Fruit fly (Drosophila melanogaster): ENCODE results near the gene Ipp.

Ipp gene

dm6 chr3R:13958582-13958981, at the start of gene Ipp:
Gene Ipp, plus strand, starts transcription at chr3R:13958789.
- TF ChIP-seq CG8159 (tag; optimal IDR thresholded peaks at IDR 0.05) = no peak
- no peak for TF ChIP-seq Ets98B (GFP tag; IDR thresholded peaks at IDR 0.05)
- peak; percentile 23 for TF ChIP-seq gl (tag; optimal IDR thresholded peaks at IDR 0.05)

dm6 chr3R:13909065-13909464, 49.5 kb upstream of the Ipp start:
- TF ChIP-seq CG8159 (tag; optimal IDR thresholded peaks at IDR 0.05) = no peak
- TF ChIP-seq CG10348 (GFP tag; IDR thresholded peaks at IDR 0.05) = no peak
- TF ChIP-seq Pif1B (GFP tag; optimal IDR thresholded peaks at IDR 0.05) = no peak
- no peak for TF ChIP-seq rn (GFP tag; IDR thresholded peaks at IDR 0.05)
- TF ChIP-seq CG14655 (GFP tag; optimal IDR thresholded peaks at IDR 0.05) = no peak
- TF ChIP-seq CG4496 (GFP tag; IDR thresholded peaks at IDR 0.05) = no peak
- TF ChIP-seq Ets98B (GFP tag; IDR thresholded peaks at IDR 0.05) = no peak
- TF ChIP-seq Snoo (tag; optimal IDR thresholded peaks at IDR 0.05) = no peak
- TF ChIP-seq CG34367 (tag; optimal IDR thresholded peaks at IDR 0.05) = no peak
- TF ChIP-seq CG12605 (GFP tag; IDR thresholded peaks at IDR 0.05) = no peak
- no peak for TF ChIP-seq fd96Ca (GFP tag; IDR thresholded peaks at IDR 0.05)

dm6 chr3R:13909899-13910298, 48.7 kb upstream of the Ipp start:
- TF ChIP-seq CG8159 (tag; optimal IDR thresholded peaks at IDR 0.05) = no peak
- no peak for TF ChIP-seq fd96Ca (GFP tag; IDR thresholded peaks at IDR 0.05)
- TF ChIP-seq CG9948 (tag; optimal IDR thresholded peaks at IDR 0.05) = no peak
- TF ChIP-seq Ets98B (GFP tag; IDR thresholded peaks at IDR 0.05) = no peak
- TF ChIP-seq rn (GFP tag; IDR thresholded peaks at IDR 0.05) = no peak
- no peak for TF ChIP-seq CG32121 (GFP tag; IDR thresholded peaks at IDR 0.05)
- no peak for TF ChIP-seq CG15710 (tag; optimal IDR thresholded peaks at IDR 0.05)
- no peak for TF ChIP-seq CG12605 (GFP tag; IDR thresholded peaks at IDR 0.05)
- no peak for TF ChIP-seq CG17806 (tag; optimal IDR thresholded peaks at IDR 0.05)
- TF ChIP-seq CG34367 (tag; optimal IDR thresholded peaks at IDR 0.05) = no peak
- no peak for TF ChIP-seq gl (tag; optimal IDR thresholded peaks at IDR 0.05)
- no peak for TF ChIP-seq CG10348 (GFP tag; IDR thresholded peaks at IDR 0.05)

dm6 chr3R:13911314-13911713, 47.3 kb upstream of the Ipp start:
- TF ChIP-seq CG32121 (GFP tag; IDR thresholded peaks at IDR 0.05) (no peak), rn (GFP tag; IDR thresholded peaks at IDR 0.05) (no peak)

- TF ChIP-seq Snoo (tag; optimal IDR thresholded peaks at IDR 0.05) (no peak), fd96Ca (GFP tag; IDR thresholded peaks at IDR 0.05) (0 out of 3 replicates have a peak, but pooled peaks have one; percentile 28), CG9948 (tag; optimal IDR thresholded peaks at IDR 0.05) (no peak)
Measured at dm6 chr3R:13912008-13912803, 46.4 kb upstream of the Ipp start.

- TF ChIP-seq CG12605 (GFP tag; IDR thresholded peaks at IDR 0.05) = no peak
Measured at dm6 chr3R:13913586-13913985, 45.0 kb upstream of the Ipp start.

- TF ChIP-seq gl (tag; optimal IDR thresholded peaks at IDR 0.05) (no peak), Snoo (tag; optimal IDR thresholded peaks at IDR 0.05) (peak; percentile 54)
Measured at dm6 chr3R:13914760-13915417, 43.7 kb upstream of the Ipp start.

- TF ChIP-seq CG8301 (tag; optimal IDR thresholded peaks at IDR 0.05) (peak; percentile 40), CG15710 (tag; optimal IDR thresholded peaks at IDR 0.05) (peak; percentile 86), CG13204 (GFP tag; optimal IDR thresholded peaks at IDR 0.05) (peak; percentile 69), CG8159 (tag; optimal IDR thresholded peaks at IDR 0.05) (peak; percentile 86), Pif1B (GFP tag; optimal IDR thresholded peaks at IDR 0.05) (peak; percentile 52), CG34367 (tag; optimal IDR thresholded peaks at IDR 0.05) (peak; percentile 71), Snoo (tag; optimal IDR thresholded peaks at IDR 0.05) (peak; percentile 68), D1 (tag; optimal IDR thresholded peaks at IDR 0.05) (no peak), gl (tag; optimal IDR thresholded peaks at IDR 0.05) (peak; percentile 54), fd96Ca (GFP tag; IDR thresholded peaks at IDR 0.05) (0 out of 3 replicates have a peak, but pooled peaks have one; percentile 58), CG17806 (tag; optimal IDR thresholded peaks at IDR 0.05) (peak; percentile 78), rn (GFP tag; IDR thresholded peaks at IDR 0.05) (no peak), CG14655 (GFP tag; optimal IDR thresholded peaks at IDR 0.05) (peak; percentile 58), CG9948 (tag; optimal IDR thresholded peaks at IDR 0.05) (peak; percentile 76), CG4496 (GFP tag; IDR thresholded peaks at IDR 0.05) (peak; percentile 61; the same call in 2 of the 3 replicates), CG10348 (GFP tag; IDR thresholded peaks at IDR 0.05) (no peak), Pif1A (GFP tag; optimal IDR thresholded peaks at IDR 0.05) (peak; percentile 71), CG12605 (GFP tag; IDR thresholded peaks at IDR 0.05) (no peak), EcR (GFP tag; optimal IDR thresholded peaks at IDR 0.05) (no peak), Ets98B (GFP tag; IDR thresholded peaks at IDR 0.05) (0 out of 2 replicates have a peak, but pooled peaks have one; percentile 17), CG32121 (GFP tag; IDR thresholded peaks at IDR 0.05) (no peak)
Measured at dm6 chr3R:13915646-13916045, 42.9 kb upstream of the Ipp start.

Data from whole organism, pupa.